Fruit fly (Drosophila melanogaster) whole organism, embryonic: ENCODE data around the gene MED18.

Source experiments
- CG13624 ChIP-seq: fragments of 200-800 bp; sonication (Bioruptor generic); optimal IDR thresholded peaks from 2 replicates; lab custom pipeline; 2016; ENCODE audit warnings: missing biosample characterization, missing genetic modification characterization
- CG14050 ChIP-seq: fragments of 200-800 bp; sonication (Bioruptor generic); IDR thresholded peaks from 3 replicates; pipeline ENCODE4 v1.3.6; 2022; ENCODE audit warnings: missing biosample characterization, missing genetic modification characterization
- CG15479 ChIP-seq: fragments of 200-800 bp; sonication (Bioruptor generic); optimal IDR thresholded peaks from 3 replicates; lab custom pipeline; 2019; ENCODE audit warnings: missing biosample characterization, mild to moderate bottlenecking, missing genetic modification characterization, moderate library complexity
- CG1602 ChIP-seq: fragments of 200-800 bp; sonication (Bioruptor generic); optimal IDR thresholded peaks from 3 replicates; lab custom pipeline; 2016; ENCODE audit warnings: missing biosample characterization, missing genetic modification characterization
- CG17328 ChIP-seq: fragments of 200-800 bp; sonication (Bioruptor generic); IDR thresholded peaks from 2 replicates; pipeline ENCODE4 v1.3.6; 2022; ENCODE audit warnings: missing biosample characterization, missing genetic modification characterization
- CG17359 ChIP-seq: fragments of 200-800 bp; sonication (Bioruptor generic); optimal IDR thresholded peaks from 3 replicates; lab custom pipeline; 2018; ENCODE audit warnings: missing biosample characterization, mild to moderate bottlenecking, missing genetic modification characterization, moderate library complexity
- CG18476 ChIP-seq: fragments of 200-800 bp; sonication (Bioruptor generic); optimal IDR thresholded peaks from 2 replicates; lab custom pipeline; 2016; ENCODE audit warnings: missing biosample characterization, mild to moderate bottlenecking, missing genetic modification characterization
- CG31224 ChIP-seq: fragments of 200-800 bp; sonication (Bioruptor generic); IDR thresholded peaks from 2 replicates; pipeline ENCODE4 v1.3.6; 2022; ENCODE audit warnings: missing biosample characterization, missing genetic modification characterization
- CG31365 ChIP-seq: fragments of 200-800 bp; sonication (Bioruptor generic); optimal IDR thresholded peaks from 2 replicates; lab custom pipeline; 2018; ENCODE audit warnings: missing biosample characterization, mild to moderate bottlenecking, missing genetic modification characterization
- CG3163 ChIP-seq: fragments of 200-800 bp; sonication (Bioruptor generic); optimal IDR thresholded peaks from 3 replicates; lab custom pipeline; 2016; ENCODE audit warnings: missing biosample characterization, missing genetic modification characterization
- CG32532 ChIP-seq: fragments of 200-800 bp; sonication (Bioruptor generic); IDR thresholded peaks from 2 replicates; pipeline ENCODE4 v1.3.6; 2022; ENCODE audit warnings: missing biosample characterization, missing genetic modification characterization
- CG3281 ChIP-seq: fragments of 200-800 bp; sonication (Bioruptor generic); optimal IDR thresholded peaks from 3 replicates; lab custom pipeline; 2017; ENCODE audit warnings: missing biosample characterization, mild to moderate bottlenecking, missing genetic modification characterization
- CG34224 ChIP-seq: fragments of 200-800 bp; sonication (Bioruptor generic); IDR thresholded peaks from 3 replicates; pipeline ENCODE4 v1.3.6; 2022; ENCODE audit warnings: missing biosample characterization, missing genetic modification characterization; ENCODE audit not compliant: partially characterized antibody
- CG42726 ChIP-seq: fragments of 200-800 bp; sonication (Bioruptor generic); IDR thresholded peaks from 2 replicates; pipeline ENCODE4 v1.3.6; 2022; ENCODE audit warnings: missing biosample characterization, missing genetic modification characterization; ENCODE audit not compliant: partially characterized antibody
- CG4328 ChIP-seq: fragments of 200-800 bp; sonication (Bioruptor generic); optimal IDR thresholded peaks from 3 replicates; lab custom pipeline; 2017; ENCODE audit warnings: missing biosample characterization, missing genetic modification reagents, missing genetic modification characterization
- CG4360 ChIP-seq: fragments of 200-800 bp; sonication (Bioruptor generic); IDR thresholded peaks from 2 replicates; pipeline ENCODE4 v1.3.6; 2022; ENCODE audit warnings: missing biosample characterization, missing genetic modification characterization
- CG43689 ChIP-seq: fragments of 200-800 bp; sonication (Bioruptor generic); IDR thresholded peaks from 2 replicates; pipeline ENCODE4 v1.3.6; 2022; ENCODE audit warnings: missing biosample characterization, missing genetic modification characterization
- CG5953 ChIP-seq: fragments of 200-800 bp; sonication (Bioruptor generic); IDR thresholded peaks from 2 replicates; pipeline ENCODE4 v1.3.6; 2022; ENCODE audit warnings: missing biosample characterization, missing genetic modification characterization
- CG7786 ChIP-seq: fragments of 200-800 bp; sonication (Bioruptor generic); optimal IDR thresholded peaks from 2 replicates; lab custom pipeline; 2016; ENCODE audit warnings: missing biosample characterization, missing genetic modification characterization
- CG8359 ChIP-seq: fragments of 200-800 bp; sonication (Bioruptor generic); optimal IDR thresholded peaks from 2 replicates; lab custom pipeline; 2017; ENCODE audit warnings: missing biosample characterization, mild to moderate bottlenecking, missing genetic modification characterization, borderline replicate concordance
- CG8478 ChIP-seq: fragments of >200 bp; optimal IDR thresholded peaks from 2 replicates; lab custom pipeline; 2018
- CG9797 ChIP-seq: fragments of 200-800 bp; sonication (Bioruptor generic); optimal IDR thresholded peaks from 3 replicates; lab custom pipeline; 2018; ENCODE audit warnings: missing biosample characterization, mild to moderate bottlenecking, missing genetic modification characterization
- CG9876 ChIP-seq: fragments of 200-800 bp; sonication (Bioruptor generic); optimal IDR thresholded peaks from 2 replicates; lab custom pipeline; 2016; ENCODE audit warnings: missing biosample characterization, missing genetic modification characterization
- Chrac-16 ChIP-seq: fragments of 200-800 bp; sonication (Bioruptor generic); optimal IDR thresholded peaks from 3 replicates; lab custom pipeline; 2016; ENCODE audit warnings: missing biosample characterization, missing genetic modification characterization
- D ChIP-seq, 2 experiments: fragments of 200-800 bp in 1 of 2; fragments of >200 bp in 1 of 2; sonication (Bioruptor generic) in 1 of 2; optimal IDR thresholded peaks; 2 replicates in 1 of 2; 3 replicates in 1 of 2; lab custom pipeline; 2017; ENCODE audit warnings: mild to moderate bottlenecking in 1 of 2, missing biosample characterization in 1 of 2, missing genetic modification characterization in 1 of 2, missing genetic modification reagents in 1 of 2
- Dad ChIP-seq: fragments of 200-800 bp; sonication (Bioruptor generic); optimal IDR thresholded peaks from 3 replicates; lab custom pipeline; 2016; ENCODE audit warnings: missing biosample characterization, missing genetic modification characterization
- Dll ChIP-seq: fragments of 200-800 bp; sonication (Bioruptor generic); IDR thresholded peaks from 4 replicates; pipeline ENCODE4 v1.3.6; 2022; ENCODE audit warnings: missing biosample characterization, missing genetic modification characterization; ENCODE audit not compliant: partially characterized antibody
- HLH4C ChIP-seq: fragments of 200-800 bp; sonication (Bioruptor generic); IDR thresholded peaks from 3 replicates; pipeline ENCODE4 v1.3.6; 2022; ENCODE audit warnings: missing biosample characterization, missing genetic modification characterization; ENCODE audit not compliant: partially characterized antibody
- MESR4 ChIP-seq: fragments of 200-800 bp; sonication (Bioruptor generic); optimal IDR thresholded peaks from 2 replicates; lab custom pipeline; 2018; ENCODE audit warnings: missing biosample characterization, mild to moderate bottlenecking, missing genetic modification characterization, moderate library complexity
- NC2α ChIP-seq: fragments of 200-800 bp; sonication (Bioruptor generic); optimal IDR thresholded peaks from 2 replicates; lab custom pipeline; 2016; ENCODE audit warnings: missing biosample characterization, missing genetic modification characterization
- Pdp1 ChIP-seq, 2 experiments: fragments of 200-800 bp; sonication (Bioruptor generic); optimal IDR thresholded peaks; 3 replicates each; lab custom pipeline; 2016; ENCODE audit warnings: missing biosample characterization in 2 of 2, missing genetic modification characterization in 2 of 2, mild to moderate bottlenecking in 1 of 2, moderate library complexity in 1 of 2
- Side ChIP-seq: fragments of 200-800 bp; sonication (Bioruptor generic); optimal IDR thresholded peaks from 2 replicates; lab custom pipeline; 2016; ENCODE audit warnings: missing biosample characterization, missing genetic modification characterization
- Sox102F ChIP-seq: fragments of 200-800 bp; sonication (Bioruptor generic); optimal IDR thresholded peaks from 2 replicates; lab custom pipeline; 2018; ENCODE audit warnings: missing biosample characterization, mild to moderate bottlenecking, missing genetic modification characterization, moderate library complexity
- Sry-β ChIP-seq: fragments of 200-800 bp; sonication (Bioruptor generic); optimal IDR thresholded peaks from 2 replicates; lab custom pipeline; 2018; ENCODE audit warnings: missing biosample characterization, mild to moderate bottlenecking, missing genetic modification characterization, moderate library complexity
- Stat92E ChIP-seq, 3 experiments: fragments of >200 bp in 2 of 3; fragments of 200-800 bp in 1 of 3; sonication (Bioruptor generic) in 1 of 3; optimal IDR thresholded peaks; 2 replicates each; lab custom pipeline; 2017 to 2019; ENCODE audit warnings: missing biosample characterization in 3 of 3, missing genetic modification characterization in 3 of 3, mild to moderate bottlenecking in 1 of 3, moderate library complexity in 1 of 3
- Xrp1 ChIP-seq: fragments of 200-800 bp; sonication (Bioruptor generic); IDR thresholded peaks from 2 replicates; pipeline ENCODE4 v1.3.6; 2022; ENCODE audit warnings: missing biosample characterization, missing genetic modification characterization
- ab ChIP-seq: fragments of 200-800 bp; sonication (Bioruptor generic); optimal IDR thresholded peaks from 2 replicates; lab custom pipeline; 2016; ENCODE audit warnings: missing biosample characterization, missing genetic modification characterization
- ac ChIP-seq: fragments of 200-800 bp; sonication (Bioruptor generic); optimal IDR thresholded peaks from 3 replicates; lab custom pipeline; 2017; ENCODE audit warnings: missing biosample characterization, mild to moderate bottlenecking, missing genetic modification characterization
- bbx ChIP-seq: fragments of 200-800 bp; sonication (Bioruptor generic); IDR thresholded peaks from 2 replicates; pipeline ENCODE4 v1.3.6; 2022; ENCODE audit warnings: missing biosample characterization, missing genetic modification characterization; ENCODE audit not compliant: partially characterized antibody
- dati ChIP-seq: fragments of 200-800 bp; sonication (Bioruptor generic); IDR thresholded peaks from 2 replicates; pipeline ENCODE4 v1.3.6; 2022; ENCODE audit warnings: missing biosample characterization, missing genetic modification characterization
- grau ChIP-seq: fragments of 200-800 bp; optimal IDR thresholded peaks from 3 replicates; lab custom pipeline; 2019; ENCODE audit warnings: missing biosample characterization, mild to moderate bottlenecking, missing genetic modification characterization, moderate library complexity
- jigr1 ChIP-seq: fragments of 200-800 bp; sonication (Bioruptor generic); IDR thresholded peaks from 3 replicates; pipeline ENCODE4 v1.3.6; 2022; ENCODE audit warnings: missing biosample characterization, missing genetic modification characterization
- mirr ChIP-seq: fragments of 200-800 bp; sonication (Bioruptor generic); optimal IDR thresholded peaks from 3 replicates; lab custom pipeline; 2018; ENCODE audit warnings: missing biosample characterization, mild to moderate bottlenecking, missing genetic modification characterization
- mld ChIP-seq: fragments of 200-800 bp; sonication (Bioruptor generic); IDR thresholded peaks from 3 replicates; pipeline ENCODE4 v1.3.6; 2022; ENCODE audit warnings: missing biosample characterization, missing genetic modification characterization; ENCODE audit not compliant: partially characterized antibody
- org-1 ChIP-seq: fragments of 200-800 bp; sonication (Bioruptor generic); optimal IDR thresholded peaks from 2 replicates; lab custom pipeline; 2017; ENCODE audit warnings: missing biosample characterization, missing genetic modification characterization
- pho ChIP-seq: fragments of 200-800 bp; sonication (Bioruptor generic); optimal IDR thresholded peaks from 2 replicates; lab custom pipeline; 2016; ENCODE audit warnings: missing biosample characterization, missing genetic modification characterization
- pum ChIP-seq: fragments of 200-800 bp; sonication (Bioruptor generic); optimal IDR thresholded peaks from 2 replicates; lab custom pipeline; 2016; ENCODE audit warnings: missing biosample characterization, missing genetic modification characterization
- ranshi ChIP-seq: fragments of 200-800 bp; sonication (Bioruptor generic); IDR thresholded peaks from 2 replicates; pipeline ENCODE4 v1.3.6; 2022; ENCODE audit warnings: missing biosample characterization, missing genetic modification characterization
- sens ChIP-seq: fragments of 200-800 bp; sonication (Bioruptor generic); peaks from one replicate; lab custom pipeline; 2016; ENCODE audit warnings: missing biosample characterization, missing genetic modification characterization
- sug ChIP-seq: fragments of 200-800 bp; optimal IDR thresholded peaks from 2 replicates; lab custom pipeline; 2019; ENCODE audit warnings: missing biosample characterization, mild to moderate bottlenecking, missing genetic modification characterization, moderate library complexity

Gene MED18

dm6 chrX:1854070-1854469 lies 11.6 kb upstream of the MED18 start (continued):
- TF ChIP-seq D (optimal IDR thresholded peaks at IDR 0.05; lab: Kevin White, UChicago) (no peak), D (GFP tag; optimal IDR thresholded peaks at IDR 0.05; lab: Kevin White, UChicago) (no peak), CG42726 (GFP tag; lab: Robert Waterston, UW) (no peak), dati (GFP tag; lab: Robert Waterston, UW) (no peak), Stat92E (GFP tag; optimal IDR thresholded peaks at IDR 0.05; lab: Kevin White, UChicago) (no peak), bbx (GFP tag; lab: Robert Waterston, UW) (no peak), CG15479 (GFP tag; lab: Kevin White, UChicago) (no peak), CG7786 (GFP tag; lab: Kevin White, UChicago) (peak; percentile 23), Side (GFP tag; lab: Kevin White, UChicago) (peak; percentile 60), CG31365 (tag; lab: Kevin White, UChicago) (peak; percentile 66), CG18476 (GFP tag; lab: Kevin White, UChicago) (peak; percentile 38), CG13624 (peak; percentile 57), HLH4C (GFP tag; lab: Robert Waterston, UW) (no peak), ranshi (peak; percentile 72), pum (GFP tag; lab: Kevin White, UChicago) (no peak), CG4328 (peak; percentile 64), Xrp1 (GFP tag; lab: Robert Waterston, UW) (no peak), sug (tag; lab: Kevin White, UChicago) (peak; percentile 56), CG43689 (GFP tag; lab: Robert Waterston, UW) (peak; percentile 60; the same call in 1 of the 2 replicates), Dad (GFP tag; lab: Kevin White, UChicago) (peak; percentile 15), Sry-β (no peak), CG9797 (GFP tag; lab: Kevin White, UChicago) (no peak), grau (tag; lab: Kevin White, UChicago) (peak; percentile 30), org-1 (GFP tag; lab: Kevin White, UChicago) (peak; percentile 76), CG34224 (GFP tag; lab: Robert Waterston, UW) (no peak), NC2α (GFP tag; lab: Kevin White, UChicago) (peak; percentile 34), CG31224 (0 out of 2 replicates have a peak, but pooled peaks have one; percentile 37), CG32532 (peak; percentile 58; the same call in 1 of the 2 replicates), Dll (no peak), CG17359 (tag; lab: Kevin White, UChicago) (peak; percentile 55), ab (GFP tag; lab: Kevin White, UChicago) (no peak), mirr (GFP tag; lab: Kevin White, UChicago) (peak; percentile 86), jigr1 (GFP tag; lab: Robert Waterston, UW) (no peak), CG4360 (GFP tag; lab: Robert Waterston, UW) (no peak), CG1602 (GFP tag; lab: Kevin White, UChicago) (no peak), CG5953 (GFP tag; lab: Robert Waterston, UW) (peak; percentile 51; the same call in 1 of the 2 replicates), CG9876 (peak; percentile 37), CG3281 (GFP tag; lab: Kevin White, UChicago) (peak; percentile 86), pho (peak; percentile 66), Sox102F (GFP tag; lab: Kevin White, UChicago) (peak; percentile 14), Pdp1 (GFP tag; optimal IDR thresholded peaks at IDR 0.05; lab: Kevin White, UChicago) (peak in 1 of 2 experiments; percentile 31), ac (no peak), CG8359 (no peak), sens (peak; percentile 88), CG3163 (GFP tag; lab: Kevin White, UChicago) (peak; percentile 46), CG8478 (no peak), CG14050 (no peak), MESR4 (no peak), Chrac-16 (no peak), CG17328 (GFP tag; lab: Robert Waterston, UW) (no peak), mld (GFP tag; lab: Robert Waterston, UW) (no peak)
